Fruit fly (Drosophila melanogaster): Measurements from ENCODE around the gene CG5783.

CG5783 gene

dm6 chr2L:18119643-18120042 is 36.2 kb upstream of the CG5783 start, which contains the start of gene CG5758 (continued):
- TF ChIP-seq CG32532 (GFP tag; IDR thresholded peaks at IDR 0.05) (peak; percentile 42; the same call in 1 of the 2 replicates), Poxn (GFP tag; IDR thresholded peaks at IDR 0.05) (no peak), nau (GFP tag; optimal IDR thresholded peaks at IDR 0.05) (no peak), CG30403 (GFP tag; optimal IDR thresholded peaks at IDR 0.05) (peak; percentile 36), Max (GFP tag; optimal IDR thresholded peaks at IDR 0.05) (no peak), chif (GFP tag; optimal IDR thresholded peaks at IDR 0.05) (no peak), wdn (GFP tag; IDR thresholded peaks at IDR 0.05) (no peak), CG5245 (GFP tag; optimal IDR thresholded peaks at IDR 0.05) (no peak), CTCF (GFP tag; optimal IDR thresholded peaks at IDR 0.05) (peak; percentile 75), gce (GFP tag; IDR thresholded peaks at IDR 0.05) (no peak), CG13775 (GFP tag; optimal IDR thresholded peaks at IDR 0.05) (no peak), YL-1 (GFP tag; optimal IDR thresholded peaks at IDR 0.05) (no peak), CG6254 (GFP tag; optimal IDR thresholded peaks at IDR 0.05) (no peak), CG3281 (GFP tag; optimal IDR thresholded peaks at IDR 0.05) (peak; percentile 36), CG13296 (GFP tag; optimal IDR thresholded peaks at IDR 0.05) (no peak), yki (optimal IDR thresholded peaks at IDR 0.05) (no peak), Scr (GFP tag; IDR thresholded peaks at IDR 0.05; ENCODE audit: partially characterized antibody) (no peak), CG17359 (tag; optimal IDR thresholded peaks at IDR 0.05) (no peak), CG17612 (GFP tag; IDR thresholded peaks at IDR 0.05) (no peak), CG7839 (tag; optimal IDR thresholded peaks at IDR 0.05) (peak; percentile 42), CG2678 (tag; optimal IDR thresholded peaks at IDR 0.05) (peak; percentile 36), esg (GFP tag; conservative IDR thresholded peaks at IDR 0.05) (no peak), fd102C (GFP tag; optimal IDR thresholded peaks at IDR 0.05) (no peak), Atf-2 (GFP tag; optimal IDR thresholded peaks at IDR 0.05) (no peak), sc (optimal IDR thresholded peaks at IDR 0.05) (no peak), sc (GFP tag; optimal IDR thresholded peaks at IDR 0.05) (no peak), sob (GFP tag; IDR thresholded peaks at IDR 0.05) (peak; percentile 23; the same call in 1 of the 2 replicates), Dek (tag; optimal IDR thresholded peaks at IDR 0.05) (peak; percentile 45), CG16815 (GFP tag; optimal IDR thresholded peaks at IDR 0.05) (no peak), Lhr (GFP tag; optimal IDR thresholded peaks at IDR 0.05) (peak; percentile 6), CG13287 (GFP tag; IDR thresholded peaks at IDR 0.05; ENCODE audit: partially characterized antibody) (no peak), sna (GFP tag; IDR thresholded peaks at IDR 0.05; ENCODE audit: partially characterized antibody) (no peak), Dp (GFP tag; optimal IDR thresholded peaks at IDR 0.05) (no peak), CG10565 (GFP tag; optimal IDR thresholded peaks at IDR 0.05) (no peak), Med (GFP tag) (peak; percentile 91), Awh (GFP tag; IDR thresholded peaks at IDR 0.05) (no peak), ro (GFP tag; IDR thresholded peaks at IDR 0.05) (no peak), NC2α (GFP tag; optimal IDR thresholded peaks at IDR 0.05) (no peak), CG4854 (GFP tag; optimal IDR thresholded peaks at IDR 0.05) (no peak), Nf-YC (tag; optimal IDR thresholded peaks at IDR 0.05) (peak; percentile 5), ash1 (GFP tag; optimal IDR thresholded peaks at IDR 0.05) (no peak), CG6791 (GFP tag; IDR thresholded peaks at IDR 0.05; ENCODE audit: partially characterized antibody) (no peak), CG12071 (GFP tag; optimal IDR thresholded peaks at IDR 0.05) (no peak), zen2 (GFP tag; IDR thresholded peaks at IDR 0.05; ENCODE audit: partially characterized antibody) (no peak), CG12942 (GFP tag; optimal IDR thresholded peaks at IDR 0.05) (no peak), CG31388 (GFP tag; optimal IDR thresholded peaks at IDR 0.05) (no peak), stwl (tag; optimal IDR thresholded peaks at IDR 0.05) (no peak), CG3163 (GFP tag; optimal IDR thresholded peaks at IDR 0.05) (no peak), pnt (GFP tag; optimal IDR thresholded peaks at IDR 0.05) (no peak), ato (GFP tag; IDR thresholded peaks at IDR 0.05; ENCODE audit: partially characterized antibody) (no peak), run (tag; optimal IDR thresholded peaks at IDR 0.05) (no peak), maf-S (GFP tag; optimal IDR thresholded peaks at IDR 0.05) (no peak)

Data from whole organism, embryonic.